Fruit fly (Drosophila melanogaster): ENCODE results near the gene RpL3.

Gene RpL3

DNA sequence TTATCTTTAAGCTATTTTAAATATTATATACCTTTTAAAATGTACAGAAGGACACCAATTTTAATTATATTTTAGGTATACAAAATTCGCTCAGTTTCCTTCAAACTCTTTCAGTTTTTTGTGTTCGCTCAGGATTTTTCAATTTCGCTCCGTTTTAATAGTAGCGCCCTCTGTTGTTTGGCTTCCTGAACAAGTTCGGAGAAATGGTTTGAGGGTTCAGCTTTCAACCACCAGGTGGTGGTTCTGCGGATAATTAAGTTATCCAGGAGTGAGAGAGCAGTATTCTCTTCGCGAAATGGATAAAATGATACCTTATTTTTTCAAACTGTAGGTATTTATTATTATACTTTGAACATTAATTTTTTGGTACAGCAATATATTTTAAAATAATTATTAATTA is 47.3 kb downstream of the RpL3 start (continued):
- peak; percentile 87 for TF ChIP-seq trem (tag; optimal IDR thresholded peaks at IDR 0.05)
- TF ChIP-seq fru (optimal IDR thresholded peaks at IDR 0.05): no peak
- TF ChIP-seq YL-1 (GFP tag; optimal IDR thresholded peaks at IDR 0.05): peak; percentile 29
- peak; percentile 41 for TF ChIP-seq CG9437 (GFP tag; optimal IDR thresholded peaks at IDR 0.05)
- no peak for TF ChIP-seq tll (GFP tag; optimal IDR thresholded peaks at IDR 0.05)
- no peak for TF ChIP-seq CG32772 (GFP tag; IDR thresholded peaks at IDR 0.05)
- TF ChIP-seq da (GFP tag; optimal IDR thresholded peaks at IDR 0.05): no peak
- TF ChIP-seq CHES-1-like (GFP tag; optimal IDR thresholded peaks at IDR 0.05): no peak
- TF ChIP-seq jigr1 (GFP tag; IDR thresholded peaks at IDR 0.05): no peak
- TF ChIP-seq Hr39 (optimal IDR thresholded peaks at IDR 0.05): no peak
- TF ChIP-seq crp (GFP tag; optimal IDR thresholded peaks at IDR 0.05): peak in 1 of 2 experiments; percentile 3
- TF ChIP-seq CG18599 (GFP tag; optimal IDR thresholded peaks at IDR 0.05): peak; percentile 65
- TF ChIP-seq Usf (GFP tag; optimal IDR thresholded peaks at IDR 0.05): no peak
- TF ChIP-seq CoRest (tag; optimal IDR thresholded peaks at IDR 0.05): peak; percentile 65
- TF ChIP-seq lbe (GFP tag; optimal IDR thresholded peaks at IDR 0.05): no peak
- TF ChIP-seq CG11696 (GFP tag; IDR thresholded peaks at IDR 0.05): no peak
- peak; percentile 50 for TF ChIP-seq CG2116 (GFP tag; optimal IDR thresholded peaks at IDR 0.05)
- TF ChIP-seq CG1832 (GFP tag; optimal IDR thresholded peaks at IDR 0.05): no peak
- TF ChIP-seq D (optimal IDR thresholded peaks at IDR 0.05): no peak
- TF ChIP-seq D (GFP tag; optimal IDR thresholded peaks at IDR 0.05): peak; percentile 75
- no peak for TF ChIP-seq CG9797 (GFP tag; optimal IDR thresholded peaks at IDR 0.05)
- peak; percentile 8 for TF ChIP-seq p53 (GFP tag; optimal IDR thresholded peaks at IDR 0.05)
- TF ChIP-seq CG1529 (GFP tag; optimal IDR thresholded peaks at IDR 0.05): peak; percentile 75
- no peak for TF ChIP-seq gcm2 (GFP tag; optimal IDR thresholded peaks at IDR 0.05)
- TF ChIP-seq Lpt (GFP tag; optimal IDR thresholded peaks at IDR 0.05): peak; percentile 97
- peak; percentile 73 for TF ChIP-seq CG17802 (tag; optimal IDR thresholded peaks at IDR 0.05)
- TF ChIP-seq ara (GFP tag; IDR thresholded peaks at IDR 0.05): peak; percentile 77
- TF ChIP-seq Ets97D (GFP tag; optimal IDR thresholded peaks at IDR 0.05): no peak
- peak; percentile 45 for TF ChIP-seq repo (GFP tag; optimal IDR thresholded peaks at IDR 0.05)
- TF ChIP-seq CG17568 (GFP tag; optimal IDR thresholded peaks at IDR 0.05): peak; percentile 74
- TF ChIP-seq CG16813 (GFP tag; IDR thresholded peaks at IDR 0.05; ENCODE audit: partially characterized antibody): no peak
- TF ChIP-seq CG6254 (GFP tag; optimal IDR thresholded peaks at IDR 0.05): peak; percentile 85
- no peak for TF ChIP-seq BEAF-32 (GFP tag; optimal IDR thresholded peaks at IDR 0.05)
- no peak for TF ChIP-seq Oaz (GFP tag; IDR thresholded peaks at IDR 0.05)
- TF ChIP-seq ro (GFP tag; IDR thresholded peaks at IDR 0.05): no peak
- TF ChIP-seq unc-4 (GFP tag; IDR thresholded peaks at IDR 0.05; ENCODE audit: partially characterized antibody): no peak
- peak; percentile 56 for TF ChIP-seq CG2202 (tag; optimal IDR thresholded peaks at IDR 0.05)
- TF ChIP-seq Spps (tag; optimal IDR thresholded peaks at IDR 0.05): peak; percentile 52
- TF ChIP-seq Sin3A (optimal IDR thresholded peaks at IDR 0.05): no peak
- TF ChIP-seq Elba2 (GFP tag; optimal IDR thresholded peaks at IDR 0.05): no peak
- no peak for TF ChIP-seq CG15479 (GFP tag; optimal IDR thresholded peaks at IDR 0.05)
- TF ChIP-seq croc (GFP tag; conservative IDR thresholded peaks at IDR 0.05): no peak; the same call in 2 of the 3 replicates
- TF ChIP-seq sna (GFP tag; IDR thresholded peaks at IDR 0.05; ENCODE audit: partially characterized antibody): no peak
- TF ChIP-seq CG14667 (GFP tag; IDR thresholded peaks at IDR 0.05): no peak; the same call in 1 of the 2 replicates
- no peak for TF ChIP-seq z (GFP tag; IDR thresholded peaks at IDR 0.05)
- peak; percentile 73 for TF ChIP-seq kah (GFP tag; optimal IDR thresholded peaks at IDR 0.05)
- peak; percentile 72 for TF ChIP-seq Hsf (GFP tag; optimal IDR thresholded peaks at IDR 0.05)
- TF ChIP-seq Dip2 (GFP tag; IDR thresholded peaks at IDR 0.05): no peak
- TF ChIP-seq CG13894 (tag; optimal IDR thresholded peaks at IDR 0.05): no peak
- TF ChIP-seq slp2 (GFP tag; optimal IDR thresholded peaks at IDR 0.05): peak; percentile 55
- peak; percentile 43 for TF ChIP-seq CG12236 (GFP tag; optimal IDR thresholded peaks at IDR 0.05)
- peak; percentile 54 for TF ChIP-seq Antp (GFP tag; optimal IDR thresholded peaks at IDR 0.05)
